Worm (Caenorhabditis elegans): Measurements from ENCODE around the gene fbxb-41.

Gene fbxb-41

DNA sequence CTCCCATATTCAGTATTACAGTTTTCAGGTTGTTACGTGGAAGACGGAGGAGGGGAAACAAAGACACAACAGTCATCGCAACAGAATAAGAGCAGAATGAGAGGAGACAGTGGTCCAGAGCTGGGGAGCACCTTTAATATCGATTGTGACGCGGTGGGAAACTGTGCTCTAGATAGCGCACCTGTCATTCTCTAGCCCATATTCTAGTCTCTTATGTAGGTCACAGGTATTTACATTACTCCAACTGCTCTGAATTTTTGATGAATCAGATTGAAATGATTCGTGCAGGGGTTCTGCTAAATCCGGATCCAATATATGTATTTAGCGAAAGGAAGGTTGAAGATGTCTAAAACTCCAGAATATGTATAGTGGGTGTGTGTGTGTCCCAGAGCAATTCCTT, at the start of gene fbxb-41:
Gene fbxb-41 (minus strand): TSS at position 101 of the 400 bp plus-strand sequence.
- TF ChIP-seq fkh-2 (tag; optimal IDR thresholded peaks at IDR 0.05) (no peak), ztf-4 (tag; optimal IDR thresholded peaks at IDR 0.05) (no peak), nhr-25 (tag; optimal IDR thresholded peaks at IDR 0.05) (no peak), unc-62 (GFP tag; optimal IDR thresholded peaks at IDR 0.05) (no peak), unc-39 (tag; optimal IDR thresholded peaks at IDR 0.05) (no peak), nfya-1 (tag; optimal IDR thresholded peaks at IDR 0.05; ENCODE audit: insufficient read depth) (no peak), snpc-4 (tag; optimal IDR thresholded peaks at IDR 0.05) (no peak), egl-5 (tag; optimal IDR thresholded peaks at IDR 0.05) (no peak), ceh-16 (tag; optimal IDR thresholded peaks at IDR 0.05) (no peak), pqm-1 (tag; optimal IDR thresholded peaks at IDR 0.05) (no peak), nhr-12 (tag; optimal IDR thresholded peaks at IDR 0.05) (no peak), lsy-12 (tag; optimal IDR thresholded peaks at IDR 0.05) (no peak), mml-1 (tag; optimal IDR thresholded peaks at IDR 0.05) (no peak), nhr-28 (tag; optimal IDR thresholded peaks at IDR 0.05) (no peak), R02D3.7 (tag; optimal IDR thresholded peaks at IDR 0.05) (no peak), lin-39 (tag; optimal IDR thresholded peaks at IDR 0.05) (no peak), pha-4 (tag; optimal IDR thresholded peaks at IDR 0.05) (no peak), lin-15B (tag; optimal IDR thresholded peaks at IDR 0.05) (no peak)

DNA sequence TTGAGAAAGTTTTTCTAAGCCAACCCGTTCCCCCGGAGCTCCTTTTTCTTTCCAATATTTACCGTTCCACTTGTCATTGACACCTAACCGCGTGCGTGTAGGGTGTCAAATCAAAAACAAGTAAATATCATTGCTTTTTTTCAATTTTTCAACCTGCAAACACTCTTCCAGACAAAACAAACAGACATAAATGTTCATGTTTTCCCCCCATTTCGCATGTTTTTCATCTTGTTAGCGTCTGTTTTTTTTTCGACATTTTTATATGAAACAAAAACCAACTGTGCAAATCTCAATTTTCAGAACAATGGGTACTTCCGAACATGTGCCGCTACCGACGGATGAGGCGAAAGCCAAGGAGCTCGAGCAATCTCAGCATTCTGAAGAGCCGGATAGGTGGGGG, 49.6 kb upstream of the fbxb-41 start, which contains the start of gene snf-3:
Gene snf-3 (plus strand): TSS at position 301 of the 400 bp plus-strand sequence.
- no peak for TF ChIP-seq ZK546.5 (tag; optimal IDR thresholded peaks at IDR 0.05)
- peak; percentile 5 for TF ChIP-seq pha-4 (tag; optimal IDR thresholded peaks at IDR 0.05)

DNA sequence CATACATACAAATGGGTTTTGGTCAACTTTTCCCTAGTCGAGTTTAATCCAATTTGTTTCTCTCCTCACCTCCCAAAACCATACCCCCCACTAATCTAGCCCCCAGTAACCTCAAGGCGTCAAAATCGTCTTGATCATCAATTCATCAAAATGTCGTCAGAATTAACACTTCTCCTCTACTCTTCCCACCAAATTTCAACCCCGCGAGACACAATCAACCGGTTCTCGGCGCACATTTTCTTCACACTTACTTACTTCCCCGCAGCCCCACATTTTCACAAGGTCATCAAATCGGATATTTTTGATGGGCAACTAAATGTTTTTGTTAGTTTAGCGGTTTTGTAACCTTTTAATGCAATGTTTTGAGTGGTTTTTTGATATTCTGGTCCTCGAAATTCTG, 48.6 kb upstream of the fbxb-41 start:
- TF ChIP-seq ZK546.5 (tag; optimal IDR thresholded peaks at IDR 0.05), result no peak
- TF ChIP-seq nhr-23 (tag; optimal IDR thresholded peaks at IDR 0.05), result peak; percentile 26
- TF ChIP-seq nhr-25 (tag; optimal IDR thresholded peaks at IDR 0.05), result peak; percentile 68

DNA sequence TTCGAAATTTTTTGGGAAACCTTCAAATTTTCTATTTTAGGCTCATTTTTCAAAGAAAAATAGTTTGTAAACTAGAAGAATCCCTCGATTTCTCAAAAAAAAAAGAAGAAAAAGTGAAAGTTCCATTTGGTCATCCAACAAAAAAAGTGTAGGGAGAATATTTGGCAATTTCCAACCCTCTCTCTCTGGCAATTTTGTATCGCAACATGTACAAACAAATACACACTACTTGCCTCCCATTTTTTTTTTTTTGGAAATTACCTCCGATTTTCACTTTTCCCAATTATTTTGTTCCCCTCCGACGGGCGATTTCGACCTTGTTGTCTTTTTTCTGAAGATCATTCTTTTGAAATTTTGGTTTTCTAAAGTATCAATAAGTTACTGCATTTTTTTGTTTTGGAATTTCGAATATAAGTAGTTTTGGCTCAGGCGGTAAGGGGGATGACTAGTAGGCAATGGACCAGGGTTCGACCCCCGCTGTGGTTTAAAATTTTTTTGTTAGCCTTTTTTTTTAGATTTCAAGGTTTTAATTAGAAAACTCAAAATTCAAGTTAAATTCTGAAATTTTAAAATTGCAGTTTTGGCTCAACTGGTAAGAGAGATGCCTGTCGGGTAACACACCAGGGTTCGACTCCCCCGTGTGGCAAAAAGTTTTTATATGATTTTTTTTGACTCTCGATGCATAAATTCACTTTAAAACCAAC, 46.6 kb upstream of the fbxb-41 start:
- no peak for TF ChIP-seq ceh-16 (tag; optimal IDR thresholded peaks at IDR 0.05)
- no peak for TF ChIP-seq fkh-2 (tag; optimal IDR thresholded peaks at IDR 0.05)
- no peak for TF ChIP-seq egl-27 (tag; optimal IDR thresholded peaks at IDR 0.05)
- no peak for TF ChIP-seq snpc-4 (tag; optimal IDR thresholded peaks at IDR 0.05)
- TF ChIP-seq unc-62 (GFP tag; optimal IDR thresholded peaks at IDR 0.05), result no peak
- TF ChIP-seq zag-1 (tag; optimal IDR thresholded peaks at IDR 0.05), result no peak
- TF ChIP-seq fos-1 (tag; optimal IDR thresholded peaks at IDR 0.05), result no peak

DNA sequence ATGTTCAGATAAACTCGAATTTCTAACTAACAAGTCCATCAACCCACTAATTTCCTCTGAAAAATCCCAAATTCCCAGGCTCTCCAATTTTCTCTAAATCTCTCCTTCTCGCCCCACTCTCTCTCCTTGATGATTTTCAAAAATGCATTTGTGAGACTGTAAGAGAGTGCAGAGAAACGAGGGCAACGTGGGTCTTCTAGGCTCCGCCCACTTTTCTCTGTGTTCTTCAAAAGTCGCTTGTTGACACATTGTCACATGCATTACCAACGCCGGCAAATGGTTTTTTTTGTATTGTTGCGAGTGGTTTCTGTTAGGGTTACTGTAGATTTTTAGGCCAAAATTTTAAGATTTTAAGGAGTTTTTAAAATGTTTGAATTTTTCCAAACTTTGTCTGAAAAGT, 44.4 kb upstream of the fbxb-41 start:
- no peak for TF ChIP-seq ceh-28 (tag; optimal IDR thresholded peaks at IDR 0.05)
- no peak for TF ChIP-seq nhr-11 (tag; optimal IDR thresholded peaks at IDR 0.05)
- TF ChIP-seq elt-1 (tag; optimal IDR thresholded peaks at IDR 0.05), result no peak
- TF ChIP-seq nhr-23 (tag; optimal IDR thresholded peaks at IDR 0.05), result peak; percentile 5
- peak; percentile 19 for TF ChIP-seq egl-5 (tag; optimal IDR thresholded peaks at IDR 0.05)
- no peak for TF ChIP-seq fos-1 (tag; optimal IDR thresholded peaks at IDR 0.05)
- TF ChIP-seq nfya-1 (tag; optimal IDR thresholded peaks at IDR 0.05; ENCODE audit: insufficient read depth), result peak; percentile 15
- no peak for TF ChIP-seq daf-12 (tag; optimal IDR thresholded peaks at IDR 0.05)
- peak; percentile 10 for TF ChIP-seq pha-4 (tag; optimal IDR thresholded peaks at IDR 0.05)
- TF ChIP-seq nhr-43 (tag; optimal IDR thresholded peaks at IDR 0.05; ENCODE audit: poor library complexity, severe bottlenecking), result no peak
- no peak for TF ChIP-seq tbx-2 (tag; optimal IDR thresholded peaks at IDR 0.05)
- no peak for TF ChIP-seq lsy-12 (tag; optimal IDR thresholded peaks at IDR 0.05)

DNA sequence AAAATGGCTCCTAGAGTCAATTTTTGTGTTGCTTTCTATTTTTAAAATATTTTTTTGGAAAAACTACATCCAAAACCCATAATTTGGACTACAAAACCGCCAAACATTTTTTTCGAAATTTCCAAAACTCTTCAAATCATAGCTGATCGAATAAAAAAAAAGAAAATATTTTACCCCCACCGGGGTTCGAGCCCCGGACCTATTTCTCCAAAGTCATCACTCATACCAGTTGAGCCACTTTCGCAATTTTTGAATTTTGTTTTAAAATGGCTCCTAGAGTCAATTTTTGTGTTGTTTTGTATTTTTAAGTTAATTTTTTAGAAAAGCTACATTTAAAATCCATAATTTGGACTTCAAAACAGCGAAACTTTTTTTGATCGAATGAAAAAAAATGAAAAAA, 43.4 kb upstream of the fbxb-41 start:
- TF ChIP-seq egl-5 (tag; optimal IDR thresholded peaks at IDR 0.05), result no peak
- TF ChIP-seq fkh-10 (GFP tag; optimal IDR thresholded peaks at IDR 0.05), result no peak
- no peak for TF ChIP-seq daf-12 (tag; optimal IDR thresholded peaks at IDR 0.05)
- TF ChIP-seq lin-39 (tag; optimal IDR thresholded peaks at IDR 0.05), result no peak
- TF ChIP-seq unc-62 (GFP tag; optimal IDR thresholded peaks at IDR 0.05), result no peak
- TF ChIP-seq nhr-43 (tag; optimal IDR thresholded peaks at IDR 0.05; ENCODE audit: poor library complexity, severe bottlenecking), result no peak
- no peak for TF ChIP-seq nhr-76 (tag; optimal IDR thresholded peaks at IDR 0.05)
- no peak for TF ChIP-seq ceh-16 (tag; optimal IDR thresholded peaks at IDR 0.05)
- TF ChIP-seq elt-2 (tag; optimal IDR thresholded peaks at IDR 0.05), result no peak
- TF ChIP-seq nhr-11 (tag; optimal IDR thresholded peaks at IDR 0.05), result no peak
- no peak for TF ChIP-seq hmg-11 (tag; optimal IDR thresholded peaks at IDR 0.05)
- TF ChIP-seq jun-1 (tag; optimal IDR thresholded peaks at IDR 0.05), result no peak
- TF ChIP-seq elt-1 (tag; optimal IDR thresholded peaks at IDR 0.05), result no peak
- no peak for TF ChIP-seq nhr-25 (tag; optimal IDR thresholded peaks at IDR 0.05)
- no peak for TF ChIP-seq lsy-12 (tag; optimal IDR thresholded peaks at IDR 0.05)
- TF ChIP-seq pha-4 (tag; optimal IDR thresholded peaks at IDR 0.05), result no peak
- TF ChIP-seq nfya-1 (tag; optimal IDR thresholded peaks at IDR 0.05; ENCODE audit: insufficient read depth), result no peak
